Fruit fly (Drosophila melanogaster) whole organism, embryonic: ENCODE results near the gene CG5762.

ENCODE experiments used
- Aef1 ChIP-seq: fragments of 200-800 bp; sonication (Bioruptor generic); IDR thresholded peaks from 3 replicates; pipeline ENCODE4 v1.3.6; 2022; ENCODE audit warnings: missing biosample characterization, missing genetic modification characterization
- CG11696 ChIP-seq: fragments of 200-800 bp; sonication (Bioruptor generic); IDR thresholded peaks from 2 replicates; pipeline ENCODE4 v1.3.6; 2022; ENCODE audit warnings: missing biosample characterization, missing genetic modification characterization
- CG12219 ChIP-seq: fragments of 200-800 bp; sonication (Bioruptor generic); optimal IDR thresholded peaks from 3 replicates; lab custom pipeline; 2018; ENCODE audit warnings: missing biosample characterization, mild to moderate bottlenecking, missing genetic modification characterization
- CG13424 ChIP-seq: fragments of 200-800 bp; sonication (Bioruptor generic); optimal IDR thresholded peaks from 2 replicates; lab custom pipeline; 2019; ENCODE audit warnings: missing biosample characterization, mild to moderate bottlenecking, missing genetic modification characterization, moderate library complexity
- CG13894 ChIP-seq: fragments of 200-800 bp; sonication (Bioruptor generic); optimal IDR thresholded peaks from 3 replicates; lab custom pipeline; 2018; ENCODE audit warnings: missing biosample characterization, mild to moderate bottlenecking, missing genetic modification characterization, moderate library complexity
- CG15514 ChIP-seq: fragments of 200-800 bp; sonication (Bioruptor generic); optimal IDR thresholded peaks from 3 replicates; lab custom pipeline; 2017; ENCODE audit warnings: missing biosample characterization, missing genetic modification characterization, mild to moderate bottlenecking, moderate library complexity, missing genetic modification reagents
- CG16813 ChIP-seq: fragments of 200-800 bp; sonication (Bioruptor generic); IDR thresholded peaks from 3 replicates; pipeline ENCODE4 v1.3.6; 2022; ENCODE audit warnings: missing biosample characterization, missing genetic modification characterization; ENCODE audit not compliant: partially characterized antibody
- CG4617 ChIP-seq: fragments of 200-800 bp; sonication (Bioruptor generic); optimal IDR thresholded peaks from 3 replicates; lab custom pipeline; 2016; ENCODE audit warnings: missing biosample characterization, missing genetic modification characterization, borderline replicate concordance
- CG6175 ChIP-seq: fragments of 200-800 bp; sonication (Bioruptor generic); IDR thresholded peaks from 3 replicates; pipeline ENCODE4 v1.3.6; 2022; ENCODE audit warnings: missing biosample characterization, missing genetic modification characterization
- CG6272 ChIP-seq: fragments of 200-800 bp; sonication (Bioruptor generic); IDR thresholded peaks from 2 replicates; pipeline ENCODE4 v1.3.6; 2022; ENCODE audit warnings: missing biosample characterization, missing genetic modification characterization
- CG6683 ChIP-seq: fragments of 200-800 bp; sonication (Bioruptor generic); optimal IDR thresholded peaks from 2 replicates; lab custom pipeline; 2017; ENCODE audit warnings: missing biosample characterization, mild to moderate bottlenecking, missing genetic modification characterization, missing genetic modification reagents
- CG7372 ChIP-seq: fragments of 200-800 bp; sonication (Bioruptor generic); IDR thresholded peaks from 2 replicates; pipeline ENCODE4 v1.3.6; 2022; ENCODE audit warnings: missing biosample characterization, missing genetic modification characterization
- CG8089 ChIP-seq: fragments of 200-800 bp; sonication (Bioruptor generic); optimal IDR thresholded peaks from 3 replicates; lab custom pipeline; 2016; ENCODE audit warnings: missing biosample characterization, missing genetic modification characterization
- CG8281 ChIP-seq: fragments of 200-800 bp; sonication (Bioruptor generic); optimal IDR thresholded peaks from 2 replicates; lab custom pipeline; 2018; ENCODE audit warnings: missing biosample characterization, mild to moderate bottlenecking, missing genetic modification characterization, moderate library complexity
- CTCF ChIP-seq: fragments of 200-800 bp; sonication (Bioruptor generic); optimal IDR thresholded peaks from 2 replicates; lab custom pipeline; 2017; ENCODE audit warnings: missing biosample characterization, mild to moderate bottlenecking, missing genetic modification characterization, moderate library complexity
- D19A ChIP-seq: fragments of 200-800 bp; optimal IDR thresholded peaks from 3 replicates; lab custom pipeline; 2019; ENCODE audit warnings: missing biosample characterization, mild to moderate bottlenecking, missing genetic modification characterization, moderate library complexity
- H2.0 ChIP-seq: fragments of 200-800 bp; sonication (Bioruptor generic); IDR thresholded peaks from 2 replicates; pipeline ENCODE4 v1.3.6; 2022; ENCODE audit warnings: missing biosample characterization, missing genetic modification characterization
- HLHmδ ChIP-seq: fragments of 200-800 bp; sonication (Bioruptor generic); optimal IDR thresholded peaks from 2 replicates; lab custom pipeline; 2018; ENCODE audit warnings: missing biosample characterization, mild to moderate bottlenecking, missing genetic modification characterization, moderate library complexity
- Mad ChIP-seq: fragments of 200-800 bp; sonication (Bioruptor generic); optimal IDR thresholded peaks from 2 replicates; lab custom pipeline; 2016; ENCODE audit warnings: missing biosample characterization, missing genetic modification characterization
- Mrtf ChIP-seq: fragments of 200-800 bp; sonication (Bioruptor generic); IDR thresholded peaks from 3 replicates; pipeline ENCODE4 v1.3.6; 2022; ENCODE audit warnings: missing biosample characterization, missing genetic modification characterization
- NC2β ChIP-seq: fragments of 200-800 bp; sonication (Bioruptor generic); optimal IDR thresholded peaks from 2 replicates; lab custom pipeline; 2016; ENCODE audit warnings: missing biosample characterization, missing genetic modification characterization
- Oaz ChIP-seq: fragments of 200-800 bp; sonication (Bioruptor generic); IDR thresholded peaks from 2 replicates; pipeline ENCODE4 v1.3.6; 2022; ENCODE audit warnings: missing biosample characterization, missing genetic modification characterization
- Side ChIP-seq: fragments of 200-800 bp; sonication (Bioruptor generic); optimal IDR thresholded peaks from 2 replicates; lab custom pipeline; 2016; ENCODE audit warnings: missing biosample characterization, missing genetic modification characterization
- Sin3A ChIP-seq: fragments of >200 bp; optimal IDR thresholded peaks from 2 replicates; lab custom pipeline; 2018
- Vsx1 ChIP-seq: fragments of 200-800 bp; sonication (Bioruptor generic); optimal IDR thresholded peaks from 2 replicates; lab custom pipeline; 2017; ENCODE audit warnings: missing biosample characterization, mild to moderate bottlenecking, missing genetic modification characterization, missing genetic modification reagents
- al ChIP-seq: fragments of 200-800 bp; sonication (Bioruptor generic); IDR thresholded peaks from 2 replicates; pipeline ENCODE4 v1.3.6; 2022; ENCODE audit warnings: missing biosample characterization, missing genetic modification characterization
- bsh ChIP-seq, 2 experiments: fragments of 200-800 bp; sonication (Bioruptor generic); optimal IDR thresholded peaks; 2 replicates each; lab custom pipeline; 2017 to 2018; ENCODE audit warnings: mild to moderate bottlenecking in 2 of 2, missing biosample characterization in 2 of 2, missing genetic modification characterization in 2 of 2, moderate library complexity in 1 of 2
- chif ChIP-seq, 2 experiments: fragments of 200-800 bp; sonication (Bioruptor generic); optimal IDR thresholded peaks; 3 replicates each; lab custom pipeline; 2016; ENCODE audit warnings: missing biosample characterization in 2 of 2, missing genetic modification characterization in 2 of 2
- chm ChIP-seq: fragments of 200-800 bp; sonication (Bioruptor generic); IDR thresholded peaks from 2 replicates; pipeline ENCODE4 v1.3.6; 2022; ENCODE audit warnings: missing biosample characterization, missing genetic modification characterization
- chn ChIP-seq: fragments of 200-800 bp; sonication (Bioruptor generic); optimal IDR thresholded peaks from 2 replicates; lab custom pipeline; 2016; ENCODE audit warnings: missing biosample characterization, missing genetic modification characterization
- ci ChIP-seq: fragments of 200-800 bp; sonication (Bioruptor generic); IDR thresholded peaks from 3 replicates; pipeline ENCODE4 v1.3.6; 2022; ENCODE audit warnings: missing biosample characterization, missing genetic modification characterization
- crp ChIP-seq, 2 experiments: fragments of 200-800 bp; sonication (Bioruptor generic); optimal IDR thresholded peaks; 2 replicates in 1 of 2; 3 replicates in 1 of 2; lab custom pipeline; 2017; ENCODE audit warnings: missing biosample characterization in 2 of 2, missing genetic modification characterization in 2 of 2, mild to moderate bottlenecking in 1 of 2, moderate library complexity in 1 of 2
- da ChIP-seq: fragments of 200-800 bp; sonication (Bioruptor generic); optimal IDR thresholded peaks from 2 replicates; lab custom pipeline; 2016; ENCODE audit warnings: missing biosample characterization, missing genetic modification characterization
- dimm ChIP-seq: fragments of 200-800 bp; sonication (Bioruptor generic); IDR thresholded peaks from 2 replicates; pipeline ENCODE4 v1.3.6; 2022; ENCODE audit warnings: missing biosample characterization, missing genetic modification characterization
- ewg ChIP-seq: fragments of 200-800 bp; sonication (Bioruptor generic); optimal IDR thresholded peaks from 3 replicates; lab custom pipeline; 2017; ENCODE audit warnings: mild to moderate bottlenecking, missing biosample characterization, missing genetic modification reagents, missing genetic modification characterization
- her ChIP-seq: fragments of 200-800 bp; sonication (Bioruptor generic); optimal IDR thresholded peaks from 2 replicates; lab custom pipeline; 2016; ENCODE audit warnings: missing biosample characterization, missing genetic modification characterization
- hkb ChIP-seq, 2 experiments: fragments of 200-800 bp in 1 of 2; fragments of >200 bp in 1 of 2; sonication (Bioruptor generic) in 1 of 2; IDR thresholded peaks in 1 of 2; optimal IDR thresholded peaks in 1 of 2; 2 replicates each; pipeline versions ENCODE4 v1.3.6 to Lab custom; 2017 to 2022; ENCODE audit warnings: missing biosample characterization in 1 of 2, missing genetic modification characterization in 1 of 2
- inv ChIP-seq: fragments of 200-800 bp; sonication (Bioruptor generic); IDR thresholded peaks from 2 replicates; pipeline ENCODE4 v1.3.6; 2022; ENCODE audit warnings: missing biosample characterization, missing genetic modification characterization; ENCODE audit not compliant: partially characterized antibody
- kah ChIP-seq: fragments of 200-800 bp; sonication (Bioruptor generic); optimal IDR thresholded peaks from 2 replicates; lab custom pipeline; 2018; ENCODE audit warnings: missing biosample characterization, mild to moderate bottlenecking, missing genetic modification characterization
- kay ChIP-seq: fragments of 200-800 bp; sonication (Bioruptor generic); optimal IDR thresholded peaks from 2 replicates; lab custom pipeline; 2016; ENCODE audit warnings: missing biosample characterization, missing genetic modification characterization
- nerfin-1 ChIP-seq: fragments of 200-800 bp; sonication (Bioruptor generic); optimal IDR thresholded peaks from 3 replicates; lab custom pipeline; 2019; ENCODE audit warnings: missing biosample characterization, mild to moderate bottlenecking, missing genetic modification characterization, moderate library complexity
- org-1 ChIP-seq: fragments of 200-800 bp; sonication (Bioruptor generic); optimal IDR thresholded peaks from 2 replicates; lab custom pipeline; 2017; ENCODE audit warnings: missing biosample characterization, missing genetic modification characterization
- pan ChIP-seq, 4 experiments: fragments of >200 bp in 3 of 4; fragments of 200-800 bp in 1 of 4; sonication (Bioruptor generic) in 1 of 4; optimal IDR thresholded peaks in 3 of 4; IDR thresholded peaks in 1 of 4; 2 replicates each; pipeline versions ENCODE4 v1.3.6 to Lab custom; 2017 to 2022; ENCODE audit warnings: missing biosample characterization in 2 of 4, missing genetic modification characterization in 2 of 4, mixed read lengths in 1 of 4
- pum ChIP-seq: fragments of 200-800 bp; sonication (Bioruptor generic); optimal IDR thresholded peaks from 2 replicates; lab custom pipeline; 2016; ENCODE audit warnings: missing biosample characterization, missing genetic modification characterization
- sna ChIP-seq: fragments of 200-800 bp; sonication (Bioruptor generic); IDR thresholded peaks from 2 replicates; pipeline ENCODE4 v1.3.6; 2022; ENCODE audit warnings: missing biosample characterization, missing genetic modification characterization; ENCODE audit not compliant: partially characterized antibody
- stc ChIP-seq: fragments of 200-800 bp; sonication (Bioruptor generic); IDR thresholded peaks from 2 replicates; pipeline ENCODE4 v1.3.6; 2022; ENCODE audit warnings: missing biosample characterization, missing genetic modification characterization
- stwl ChIP-seq: fragments of 200-800 bp; sonication (Bioruptor generic); optimal IDR thresholded peaks from 3 replicates; lab custom pipeline; 2018; ENCODE audit warnings: missing biosample characterization, mild to moderate bottlenecking, missing genetic modification characterization, moderate library complexity
- trh ChIP-seq: fragments of 200-800 bp; sonication (Bioruptor generic); optimal IDR thresholded peaks from 2 replicates; lab custom pipeline; 2016; ENCODE audit warnings: missing biosample characterization, missing genetic modification characterization
- twi ChIP-seq: fragments of 200-800 bp; optimal IDR thresholded peaks from 2 replicates; lab custom pipeline; 2019; ENCODE audit warnings: missing biosample characterization, mild to moderate bottlenecking, missing genetic modification characterization, moderate library complexity

The CG5762 gene

dm6 chr3R:24333182-24333808 is 28.2 kb downstream of the CG5762 start, which contains the start of the genes Rrp5 and Dis3 (continued):
- peak; percentile 44 for TF ChIP-seq chm (GFP tag; lab: Robert Waterston, UW)
- peak in 1 of 2 experiments; percentile 66 for TF ChIP-seq crp (GFP tag; optimal IDR thresholded peaks at IDR 0.05; lab: Kevin White, UChicago)
- no peak for TF ChIP-seq dimm (GFP tag; lab: Robert Waterston, UW)
- TF ChIP-seq CG13894 (tag; lab: Kevin White, UChicago) = no peak
- TF ChIP-seq kah (GFP tag; lab: Kevin White, UChicago) = no peak
- TF ChIP-seq CG4617 = peak; percentile 96
- peak; percentile 13 for TF ChIP-seq chn (GFP tag; lab: Kevin White, UChicago)
- no peak for TF ChIP-seq CG8281 (tag; lab: Kevin White, UChicago)
- no peak for TF ChIP-seq CG11696 (GFP tag; lab: Robert Waterston, UW)
- TF ChIP-seq Side (GFP tag; lab: Kevin White, UChicago) = peak; percentile 31
- 0 out of 2 replicates have a peak, but pooled peaks have one; percentile 10 for TF ChIP-seq al (GFP tag; lab: Robert Waterston, UW)
- no peak for TF ChIP-seq da
- 0 out of 2 replicates have a peak, but pooled peaks have one; percentile 31 for TF ChIP-seq CG7372 (GFP tag; lab: Robert Waterston, UW)
- TF ChIP-seq ewg (GFP tag; lab: Kevin White, UChicago) = no peak
- TF ChIP-seq Oaz (GFP tag; lab: Robert Waterston, UW) = no peak
- no peak for TF ChIP-seq stc
- TF ChIP-seq HLHmδ (GFP tag; lab: Kevin White, UChicago) = no peak
- TF ChIP-seq pum (GFP tag; lab: Kevin White, UChicago) = no peak
- TF ChIP-seq hkb (optimal IDR thresholded peaks at IDR 0.05; lab: Kevin White, UChicago) = peak; percentile 8
- TF ChIP-seq hkb (GFP tag; IDR thresholded peaks at IDR 0.05; lab: Robert Waterston, UW) = no peak
- TF ChIP-seq Mrtf (GFP tag; lab: Robert Waterston, UW) = peak; percentile 42; the same call in 1 of the 3 replicates
- TF ChIP-seq D19A (tag; lab: Kevin White, UChicago) = no peak
- no peak for TF ChIP-seq trh (GFP tag; lab: Kevin White, UChicago)
- TF ChIP-seq her (GFP tag; lab: Kevin White, UChicago) = peak; percentile 96
- no peak for TF ChIP-seq Aef1
- TF ChIP-seq sna = 0 out of 2 replicates have a peak, but pooled peaks have one; percentile 30
- TF ChIP-seq ci = peak; percentile 72
- no peak for TF ChIP-seq CG12219
- TF ChIP-seq Mad = peak; percentile 36
- peak in 1 of 2 experiments; percentile 24 for TF ChIP-seq chif (GFP tag; optimal IDR thresholded peaks at IDR 0.05; lab: Kevin White, UChicago)
- peak; percentile 55 for TF ChIP-seq CG6272 (GFP tag; lab: Robert Waterston, UW)
- no peak for TF ChIP-seq stwl (tag; lab: Kevin White, UChicago)
- no peak for TF ChIP-seq CG13424
- peak; percentile 81 for TF ChIP-seq Sin3A
- no peak; the same call in 1 of the 2 replicates for TF ChIP-seq inv (GFP tag; lab: Robert Waterston, UW)
- TF ChIP-seq CG6175 (GFP tag; lab: Robert Waterston, UW) = no peak
- no peak for TF ChIP-seq CG6683 (GFP tag; lab: Kevin White, UChicago)
- no peak for TF ChIP-seq bsh (GFP tag; optimal IDR thresholded peaks at IDR 0.05; lab: Kevin White, UChicago)
- TF ChIP-seq Vsx1 (GFP tag; lab: Kevin White, UChicago) = no peak
- no peak for TF ChIP-seq org-1 (GFP tag; lab: Kevin White, UChicago)
- no peak for TF ChIP-seq pan (optimal IDR thresholded peaks at IDR 0.05; lab: Kevin White, UChicago)
- TF ChIP-seq pan (GFP tag; optimal IDR thresholded peaks at IDR 0.05 in 1 of 2, IDR thresholded peaks at IDR 0.05 in 1 of 2) = peak in 1 of 2 experiments; percentile 18
- TF ChIP-seq CG8089 (GFP tag; lab: Kevin White, UChicago) = peak; percentile 7
- peak; percentile 36; the same call in 1 of the 3 replicates for TF ChIP-seq CG16813 (GFP tag; lab: Robert Waterston, UW)
- TF ChIP-seq twi = no peak
- TF ChIP-seq H2.0 (GFP tag; lab: Robert Waterston, UW) = peak; percentile 45; the same call in 1 of the 2 replicates
- TF ChIP-seq CTCF (GFP tag; lab: Kevin White, UChicago) = no peak
- TF ChIP-seq kay (GFP tag; lab: Kevin White, UChicago) = no peak
- TF ChIP-seq nerfin-1 (tag; lab: Kevin White, UChicago) = no peak
- peak; percentile 85 for TF ChIP-seq CG15514 (GFP tag; lab: Kevin White, UChicago)
- TF ChIP-seq NC2β (GFP tag; lab: Kevin White, UChicago) = peak; percentile 59
